Worm (Caenorhabditis elegans): ENCODE data around the gene srg-60.

Gene srg-60

ce11 chrV:2672603-2673002 lies 49.9 kb downstream of the srg-60 start, which contains the start of gene W02G9.3:
Gene W02G9.3 (plus strand): TSS chrV:2672986.
- peak; percentile 81 for TF ChIP-seq W03F9.2 (tag; optimal IDR thresholded peaks at IDR 0.05)
- TF ChIP-seq him-1 (tag; optimal IDR thresholded peaks at IDR 0.05): no peak

Measured in whole organism, L4/young adult.